Fruit fly (Drosophila melanogaster) whole organism, wandering third instar larva: ENCODE measurements around the gene Naxd.

Experiments used
- Myc ChIP-seq: fragments of >200 bp; optimal IDR thresholded peaks from 2 replicates; lab custom pipeline; 2017
- OdsH ChIP-seq: fragments of 200-800 bp; sonication (Bioruptor generic); optimal IDR thresholded peaks from 2 replicates; lab custom pipeline; 2016; ENCODE audit warnings: missing biosample characterization, mild to moderate bottlenecking, missing genetic modification characterization
- Rel ChIP-seq, 2 experiments: fragments of 200-800 bp; sonication (Bioruptor generic) in 1 of 2; optimal IDR thresholded peaks; 2 replicates in 1 of 2; 3 replicates in 1 of 2; lab custom pipeline; 2016 to 2019; ENCODE audit warnings: mild to moderate bottlenecking in 2 of 2, missing biosample characterization in 2 of 2, missing genetic modification characterization in 2 of 2, moderate library complexity in 1 of 2
- br ChIP-seq: fragments of 200-800 bp; sonication (Bioruptor generic); optimal IDR thresholded peaks from 2 replicates; lab custom pipeline; 2016; ENCODE audit warnings: missing biosample characterization, missing genetic modification characterization
- h ChIP-seq: fragments of 200-800 bp; sonication (Bioruptor generic); optimal IDR thresholded peaks from 3 replicates; lab custom pipeline; 2016; ENCODE audit warnings: missing biosample characterization, mild to moderate bottlenecking, missing genetic modification characterization

DNA sequence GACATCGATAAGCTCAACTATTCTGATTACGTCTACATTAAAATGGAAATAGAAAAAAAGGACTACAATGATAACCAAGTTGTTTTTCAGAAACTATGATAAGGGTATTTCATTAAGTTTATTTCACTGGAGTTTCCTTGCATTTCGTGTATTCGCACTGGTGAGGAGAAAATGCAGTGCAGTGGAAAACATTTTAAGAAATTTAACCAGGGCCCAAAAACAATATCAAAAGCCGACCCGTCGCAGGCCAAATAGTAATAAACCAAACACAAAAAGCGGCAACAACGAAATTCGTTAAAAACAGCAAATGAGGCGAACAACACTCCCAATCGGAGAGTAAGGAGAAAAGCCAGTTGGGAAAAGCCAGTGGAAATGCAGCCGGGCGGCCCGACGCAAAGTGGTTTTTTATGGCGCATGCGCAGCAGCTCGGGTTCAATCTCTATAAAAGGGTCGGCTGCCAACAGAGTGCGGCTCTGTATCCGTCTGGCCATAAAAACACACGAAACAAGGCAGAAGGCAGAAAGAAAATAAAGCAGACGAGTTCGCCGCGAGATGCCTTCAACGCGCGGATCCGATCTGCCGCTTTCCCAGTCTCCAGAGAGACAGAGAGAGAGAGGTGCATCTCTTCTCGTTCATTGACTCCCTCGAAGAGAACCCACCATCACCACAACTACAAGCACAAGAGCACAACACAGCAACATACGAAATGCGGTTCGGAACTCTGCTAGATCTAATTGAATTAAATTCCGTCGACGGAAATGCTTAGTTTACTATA lies 16.4 kb downstream of the Naxd start:
- TF ChIP-seq h (GFP tag; lab: Kevin White, UChicago) (no peak), OdsH (GFP tag; lab: Kevin White, UChicago) (no peak), Rel (GFP tag; optimal IDR thresholded peaks at IDR 0.05; lab: Kevin White, UChicago) (no peak), Rel (tag; optimal IDR thresholded peaks at IDR 0.05; lab: Kevin White, UChicago) (no peak), Myc (no peak), br (no peak)
